Worm (Caenorhabditis elegans): ENCODE results near the gene sdz-31.

- TF ChIP-seq nhr-20 (tag; optimal IDR thresholded peaks at IDR 0.05) (peak; percentile 56), nhr-237 (tag; optimal IDR thresholded peaks at IDR 0.05) (no peak), mef-2 (tag; optimal IDR thresholded peaks at IDR 0.05) (no peak), nhr-11 (tag; optimal IDR thresholded peaks at IDR 0.05) (no peak), dpl-1 (GFP tag; optimal IDR thresholded peaks at IDR 0.05) (peak in 2 of 3 experiments; percentile 45 to 51), zag-1 (tag; optimal IDR thresholded peaks at IDR 0.05) (no peak)
Observed at ce11 chrV:9855920-9856852, 23.8 kb upstream of the sdz-31 start.
